Worm (Caenorhabditis elegans): Measurements from ENCODE around the gene ZK721.3.

Gene ZK721.3

DNA sequence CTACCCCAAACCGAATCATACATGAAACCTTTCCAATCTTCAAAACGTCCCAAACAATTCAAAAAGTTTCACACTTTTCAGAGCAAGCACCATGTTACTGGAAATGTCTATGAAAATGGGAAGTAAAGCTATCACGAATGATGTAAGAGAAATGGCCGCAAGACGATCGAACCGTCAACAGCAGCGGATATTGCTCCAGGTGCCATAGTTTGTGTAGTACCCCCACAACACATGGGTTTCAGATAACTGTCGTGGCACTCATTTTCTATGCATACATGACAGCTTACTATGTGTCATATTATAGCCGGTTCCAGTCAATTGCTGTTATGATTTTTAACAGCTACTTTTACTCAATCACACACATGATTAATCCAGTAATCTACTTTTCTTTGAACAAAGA, at the start of gene ZK721.3:
Gene ZK721.3, plus strand, starts transcription at position 301 of the 400 bp plus-strand sequence.
- TF ChIP-seq aly-1 (tag; optimal IDR thresholded peaks at IDR 0.05) = no peak
- TF ChIP-seq ceh-13 (GFP tag; optimal IDR thresholded peaks at IDR 0.05) = no peak
- TF ChIP-seq hmg-4 (GFP tag; optimal IDR thresholded peaks at IDR 0.05) = no peak
- TF ChIP-seq flt-1 (GFP tag; IDR thresholded peaks at IDR 0.05) = no peak
- TF ChIP-seq tbx-11 (GFP tag; IDR thresholded peaks at IDR 0.05) = no peak
- no peak for TF ChIP-seq tra-4 (tag; optimal IDR thresholded peaks at IDR 0.05)
- TF ChIP-seq B0310.2 (tag; optimal IDR thresholded peaks at IDR 0.05) = no peak
- no peak for TF ChIP-seq tbx-37 (GFP tag; conservative IDR thresholded peaks at IDR 0.05)
- no peak for TF ChIP-seq ceh-36 (tag; optimal IDR thresholded peaks at IDR 0.05)
- TF ChIP-seq pes-1 (GFP tag; IDR thresholded peaks at IDR 0.05) = no peak
- no peak for TF ChIP-seq hmbx-1 (tag; optimal IDR thresholded peaks at IDR 0.05)
- no peak for TF ChIP-seq ets-7 (tag; optimal IDR thresholded peaks at IDR 0.05)
- no peak for TF ChIP-seq ama-1 (optimal IDR thresholded peaks at IDR 0.05)
- no peak for TF ChIP-seq hnd-1 (tag; optimal IDR thresholded peaks at IDR 0.05)
- TF ChIP-seq F13C5.2 (tag; optimal IDR thresholded peaks at IDR 0.05) = no peak
- TF ChIP-seq scrt-1 (GFP tag; IDR thresholded peaks at IDR 0.05) = no peak
- no peak for TF ChIP-seq sea-1 (GFP tag; conservative IDR thresholded peaks at IDR 0.05)

DNA sequence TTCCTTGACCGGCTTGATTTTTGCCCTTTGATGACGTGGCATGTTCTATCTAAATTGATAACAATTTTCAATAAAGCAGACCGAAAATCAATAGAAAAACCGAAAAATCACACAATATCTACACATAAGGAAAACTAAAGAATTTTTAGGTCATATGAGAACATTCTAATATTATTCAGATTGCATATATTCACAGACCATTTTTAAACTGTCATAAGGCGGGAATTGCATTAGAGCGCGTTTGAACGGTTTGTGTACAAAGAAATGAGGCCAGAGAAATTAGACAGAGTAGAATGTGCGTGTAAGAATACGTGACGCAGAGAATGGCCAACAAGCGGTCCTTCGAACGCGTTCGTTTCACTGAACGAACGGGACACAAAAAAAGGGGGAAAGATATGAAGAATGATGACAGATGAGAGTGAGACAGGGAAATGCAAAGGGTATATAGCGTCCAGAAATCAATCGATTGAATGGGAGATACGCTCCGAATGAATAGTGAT, 47.3 kb upstream of the ZK721.3 start, which contains the start of gene M02D8.3:
Gene M02D8.3, minus strand, starts transcription at position 51 of the 500 bp plus-strand sequence.
- TF ChIP-seq F13C5.2 (tag; optimal IDR thresholded peaks at IDR 0.05) (peak; percentile 35), ama-1 (optimal IDR thresholded peaks at IDR 0.05) (no peak)

DNA sequence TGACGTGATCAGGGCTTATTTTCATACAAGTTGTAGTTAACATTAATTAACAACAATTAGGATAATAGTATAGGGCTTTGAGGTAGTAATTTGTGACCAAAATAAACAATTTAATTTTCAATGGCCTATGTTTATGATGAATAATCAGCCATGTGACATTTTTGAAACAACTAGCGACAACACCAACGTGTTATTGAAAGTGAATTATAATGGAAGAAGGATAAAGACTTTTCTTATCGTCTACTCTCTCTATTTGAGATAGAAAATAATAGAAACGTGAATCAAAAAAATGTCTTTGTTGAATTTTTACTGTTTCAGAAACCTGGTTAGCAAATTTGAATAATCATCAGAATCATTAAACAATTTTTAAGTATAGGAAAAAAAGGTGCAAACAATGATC, 46.5 kb upstream of the ZK721.3 start:
- no peak for TF ChIP-seq ets-7 (tag; optimal IDR thresholded peaks at IDR 0.05)
- TF ChIP-seq hmbx-1 (tag; optimal IDR thresholded peaks at IDR 0.05) = no peak
- no peak for TF ChIP-seq tbx-11 (GFP tag; IDR thresholded peaks at IDR 0.05)
- TF ChIP-seq pes-1 (GFP tag; IDR thresholded peaks at IDR 0.05) = no peak
- TF ChIP-seq B0310.2 (tag; optimal IDR thresholded peaks at IDR 0.05) = no peak
- TF ChIP-seq ama-1 (optimal IDR thresholded peaks at IDR 0.05) = no peak
- no peak for TF ChIP-seq tbx-37 (GFP tag; conservative IDR thresholded peaks at IDR 0.05)
- no peak for TF ChIP-seq hmg-4 (GFP tag; optimal IDR thresholded peaks at IDR 0.05)
- TF ChIP-seq ceh-36 (tag; optimal IDR thresholded peaks at IDR 0.05) = no peak
- no peak for TF ChIP-seq ceh-13 (GFP tag; optimal IDR thresholded peaks at IDR 0.05)
- no peak for TF ChIP-seq scrt-1 (GFP tag; IDR thresholded peaks at IDR 0.05)
- no peak for TF ChIP-seq hnd-1 (tag; optimal IDR thresholded peaks at IDR 0.05)
- TF ChIP-seq aly-1 (tag; optimal IDR thresholded peaks at IDR 0.05) = no peak
- no peak for TF ChIP-seq sea-1 (GFP tag; conservative IDR thresholded peaks at IDR 0.05)
- TF ChIP-seq tra-4 (tag; optimal IDR thresholded peaks at IDR 0.05) = no peak
- TF ChIP-seq F13C5.2 (tag; optimal IDR thresholded peaks at IDR 0.05) = no peak
- no peak for TF ChIP-seq flt-1 (GFP tag; IDR thresholded peaks at IDR 0.05)

DNA sequence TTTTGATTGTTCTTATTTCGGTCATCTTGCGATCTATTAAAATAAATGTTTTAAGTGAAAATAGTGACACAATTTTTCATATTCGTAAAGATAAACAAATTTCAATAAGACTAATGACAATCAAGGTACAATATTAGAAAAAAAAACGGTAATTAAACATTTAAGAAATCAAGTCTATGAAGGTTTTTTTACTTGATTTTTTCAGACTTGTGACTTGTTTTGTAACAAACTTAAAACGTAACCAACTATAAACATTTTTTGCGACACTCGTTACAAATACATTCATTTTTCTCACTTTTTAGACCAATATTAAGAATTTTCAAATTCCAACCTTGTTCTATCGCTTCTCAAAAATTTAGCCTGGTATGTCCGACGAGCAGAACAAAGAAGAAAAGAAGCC, 45.0 kb upstream of the ZK721.3 start, which contains the start of gene M02D8.2:
Gene M02D8.2, plus strand, starts transcription at position 301 of the 400 bp plus-strand sequence.
- TF ChIP-seq ama-1 (optimal IDR thresholded peaks at IDR 0.05) (no peak), tbx-11 (GFP tag; IDR thresholded peaks at IDR 0.05) (no peak), ceh-13 (GFP tag; optimal IDR thresholded peaks at IDR 0.05) (no peak), scrt-1 (GFP tag; IDR thresholded peaks at IDR 0.05) (no peak), ets-7 (tag; optimal IDR thresholded peaks at IDR 0.05) (no peak), B0310.2 (tag; optimal IDR thresholded peaks at IDR 0.05) (no peak), aly-1 (tag; optimal IDR thresholded peaks at IDR 0.05) (no peak), tbx-37 (GFP tag; conservative IDR thresholded peaks at IDR 0.05) (no peak), F13C5.2 (tag; optimal IDR thresholded peaks at IDR 0.05) (no peak), hmbx-1 (tag; optimal IDR thresholded peaks at IDR 0.05) (no peak), hnd-1 (tag; optimal IDR thresholded peaks at IDR 0.05) (no peak), tra-4 (tag; optimal IDR thresholded peaks at IDR 0.05) (no peak), hmg-4 (GFP tag; optimal IDR thresholded peaks at IDR 0.05) (no peak), pes-1 (GFP tag; IDR thresholded peaks at IDR 0.05) (no peak), sea-1 (GFP tag; conservative IDR thresholded peaks at IDR 0.05) (no peak), flt-1 (GFP tag; IDR thresholded peaks at IDR 0.05) (no peak), ceh-36 (tag; optimal IDR thresholded peaks at IDR 0.05) (no peak)

DNA sequence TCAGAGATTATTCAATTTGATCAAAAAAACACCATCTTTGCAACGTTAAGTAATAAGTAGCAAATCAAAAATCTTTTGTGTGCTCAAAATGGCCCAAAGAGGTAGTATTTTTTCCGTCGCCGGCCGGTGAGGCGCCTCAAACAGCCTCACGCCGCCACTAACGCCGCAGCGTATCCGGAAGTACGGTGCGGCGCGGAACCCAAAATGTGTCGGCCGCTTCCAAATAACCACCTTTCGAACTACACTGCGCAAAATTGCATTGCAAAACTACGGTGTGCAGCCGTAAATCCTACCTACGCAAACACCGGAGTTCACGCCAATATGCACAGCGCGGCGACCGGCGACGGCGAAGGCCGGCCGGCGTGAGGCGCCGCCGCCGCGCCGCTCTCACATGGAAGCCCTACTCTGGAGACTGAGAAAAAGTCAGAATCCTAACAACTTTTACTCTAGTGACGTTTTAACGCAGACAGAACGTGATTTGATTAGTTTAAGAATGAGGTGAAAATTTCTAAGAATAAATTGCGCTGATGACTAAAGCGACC, 42.6 kb upstream of the ZK721.3 start:
- TF ChIP-seq ceh-13 (GFP tag; optimal IDR thresholded peaks at IDR 0.05) (no peak), B0310.2 (tag; optimal IDR thresholded peaks at IDR 0.05) (no peak), hmbx-1 (tag; optimal IDR thresholded peaks at IDR 0.05) (no peak), scrt-1 (GFP tag; IDR thresholded peaks at IDR 0.05) (no peak), sea-1 (GFP tag; conservative IDR thresholded peaks at IDR 0.05) (no peak), ama-1 (optimal IDR thresholded peaks at IDR 0.05) (no peak), aly-1 (tag; optimal IDR thresholded peaks at IDR 0.05) (no peak), hmg-4 (GFP tag; optimal IDR thresholded peaks at IDR 0.05) (no peak), flt-1 (GFP tag; IDR thresholded peaks at IDR 0.05) (no peak), ets-7 (tag; optimal IDR thresholded peaks at IDR 0.05) (no peak), ceh-36 (tag; optimal IDR thresholded peaks at IDR 0.05) (no peak), tra-4 (tag; optimal IDR thresholded peaks at IDR 0.05) (no peak), tbx-11 (GFP tag; IDR thresholded peaks at IDR 0.05) (no peak), tbx-37 (GFP tag; conservative IDR thresholded peaks at IDR 0.05) (no peak), F13C5.2 (tag; optimal IDR thresholded peaks at IDR 0.05) (no peak), pes-1 (GFP tag; IDR thresholded peaks at IDR 0.05) (no peak), hnd-1 (tag; optimal IDR thresholded peaks at IDR 0.05) (no peak)

DNA sequence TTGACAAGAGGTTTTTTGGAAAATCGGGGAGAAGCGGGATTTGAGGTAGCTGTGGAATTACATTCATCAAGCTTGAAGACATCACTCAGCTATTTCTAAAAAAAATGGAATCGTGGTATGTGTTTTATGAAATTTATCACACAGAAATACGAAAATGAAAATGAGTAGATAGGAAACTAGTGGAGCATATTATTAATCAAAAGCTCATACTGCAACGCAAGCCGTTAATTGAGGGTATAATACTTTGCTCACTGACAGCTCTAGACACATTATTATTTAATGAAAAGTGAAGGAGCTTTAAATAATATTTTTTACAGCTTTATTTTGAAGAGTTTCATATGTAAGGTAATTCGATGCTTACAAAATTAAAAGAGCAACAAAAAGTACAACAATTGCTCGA, 41.4 kb upstream of the ZK721.3 start, which contains the start of gene M02D8.7:
Gene M02D8.7, minus strand, starts transcription at position 101 of the 400 bp plus-strand sequence.
- no peak for TF ChIP-seq tbx-11 (GFP tag; IDR thresholded peaks at IDR 0.05)
- no peak for TF ChIP-seq pes-1 (GFP tag; IDR thresholded peaks at IDR 0.05)
- TF ChIP-seq ama-1 (optimal IDR thresholded peaks at IDR 0.05) = no peak
- TF ChIP-seq tra-4 (tag; optimal IDR thresholded peaks at IDR 0.05) = no peak
- no peak for TF ChIP-seq aly-1 (tag; optimal IDR thresholded peaks at IDR 0.05)
- no peak for TF ChIP-seq ceh-36 (tag; optimal IDR thresholded peaks at IDR 0.05)
- TF ChIP-seq ceh-13 (GFP tag; optimal IDR thresholded peaks at IDR 0.05) = no peak
- TF ChIP-seq ets-7 (tag; optimal IDR thresholded peaks at IDR 0.05) = no peak
- no peak for TF ChIP-seq flt-1 (GFP tag; IDR thresholded peaks at IDR 0.05)
- no peak for TF ChIP-seq hmg-4 (GFP tag; optimal IDR thresholded peaks at IDR 0.05)
- no peak for TF ChIP-seq hmbx-1 (tag; optimal IDR thresholded peaks at IDR 0.05)
- TF ChIP-seq F13C5.2 (tag; optimal IDR thresholded peaks at IDR 0.05) = no peak
- TF ChIP-seq hnd-1 (tag; optimal IDR thresholded peaks at IDR 0.05) = no peak
- no peak for TF ChIP-seq sea-1 (GFP tag; conservative IDR thresholded peaks at IDR 0.05)
- no peak for TF ChIP-seq B0310.2 (tag; optimal IDR thresholded peaks at IDR 0.05)
- TF ChIP-seq scrt-1 (GFP tag; IDR thresholded peaks at IDR 0.05) = no peak
